Worm (Caenorhabditis elegans) whole organism, L2 larva: Measurements from ENCODE around the gene rip-1.

Experiments
- C34F6.9 ChIP-seq: fragments of 150-350 bp; optimal IDR thresholded peaks from 2 replicates; lab custom pipeline; 2014; ENCODE audit warnings: missing biosample characterization, missing genetic modification characterization
- F13H6.1 ChIP-seq: sonication (generic microtip); optimal IDR thresholded peaks from 2 replicates; lab custom pipeline; 2016; ENCODE audit warnings: missing genetic modification characterization, missing compliant biosample characterization
- R02D3.7 ChIP-seq: fragments of 150-350 bp; optimal IDR thresholded peaks from 2 replicates; lab custom pipeline; 2014; ENCODE audit warnings: missing biosample characterization, missing genetic modification characterization
- Y55F3AM.14 ChIP-seq: fragments of 200-800 bp; sonication (Bioruptor generic); optimal IDR thresholded peaks from 2 replicates; lab custom pipeline; 2018; ENCODE audit warnings: mild to moderate bottlenecking, missing genetic modification characterization, missing compliant biosample characterization
- ZK546.5 ChIP-seq: sonication (generic microtip); optimal IDR thresholded peaks from 2 replicates; lab custom pipeline; 2017; ENCODE audit warnings: missing biosample characterization, missing genetic modification characterization
- alr-1 ChIP-seq: fragments of 150-350 bp; optimal IDR thresholded peaks from 2 replicates; lab custom pipeline; 2014; ENCODE audit warnings: missing biosample characterization, missing genetic modification characterization
- aly-2 ChIP-seq: fragments of 150-350 bp; optimal IDR thresholded peaks from 2 replicates; lab custom pipeline; 2014; ENCODE audit warnings: missing biosample characterization, missing genetic modification characterization
- ama-1 ChIP-seq: fragments of 150-350 bp; optimal IDR thresholded peaks from 2 replicates; lab custom pipeline; 2018; ENCODE audit warnings: inconsistent platforms
- blmp-1 ChIP-seq: sonication (generic microtip); optimal IDR thresholded peaks from 2 replicates; lab custom pipeline; 2017; ENCODE audit warnings: missing genetic modification characterization, mild to moderate bottlenecking, missing compliant biosample characterization, antibody characterized with exemption, moderate library complexity; ENCODE audit not compliant: insufficient read depth
- ceh-16 ChIP-seq: fragments of 150-350 bp; optimal IDR thresholded peaks from 2 replicates; lab custom pipeline; 2014; ENCODE audit warnings: missing biosample characterization, missing genetic modification characterization
- ceh-82 ChIP-seq: fragments of 150-350 bp; optimal IDR thresholded peaks from 2 replicates; lab custom pipeline; 2014; ENCODE audit warnings: missing biosample characterization, missing genetic modification characterization
- crh-2 ChIP-seq: sonication (generic microtip); optimal IDR thresholded peaks from 2 replicates; lab custom pipeline; 2017; ENCODE audit warnings: missing biosample characterization, missing genetic modification characterization
- dmd-4 ChIP-seq: sonication (generic microtip); optimal IDR thresholded peaks from 2 replicates; lab custom pipeline; 2017; ENCODE audit warnings: missing biosample characterization, missing genetic modification characterization
- egl-27 ChIP-seq: sonication (generic microtip); optimal IDR thresholded peaks from 3 replicates; lab custom pipeline; 2017; ENCODE audit warnings: missing biosample characterization, missing genetic modification reagents, missing genetic modification characterization
- elt-1 ChIP-seq: fragments of 150-350 bp; optimal IDR thresholded peaks from 2 replicates; lab custom pipeline; 2014; ENCODE audit warnings: missing biosample characterization, missing genetic modification characterization
- elt-3 ChIP-seq: sonication (generic microtip); optimal IDR thresholded peaks from 2 replicates; lab custom pipeline; 2017; ENCODE audit warnings: missing biosample characterization, missing genetic modification characterization
- fos-1 ChIP-seq: fragments of 150-350 bp; optimal IDR thresholded peaks from 2 replicates; lab custom pipeline; 2014; ENCODE audit warnings: missing biosample characterization, missing genetic modification characterization
- gmeb-1 ChIP-seq: fragments of 150-350 bp; optimal IDR thresholded peaks from 2 replicates; lab custom pipeline; 2014; ENCODE audit warnings: missing biosample characterization, missing genetic modification characterization
- lin-11 ChIP-seq: fragments of 150-350 bp; sonication (generic microtip); optimal IDR thresholded peaks from 2 replicates; lab custom pipeline; 2014; ENCODE audit warnings: missing biosample characterization, missing genetic modification characterization, inconsistent platforms, mixed read lengths
- lin-13 ChIP-seq: fragments of 150-350 bp; optimal IDR thresholded peaks from 2 replicates; lab custom pipeline; 2014; ENCODE audit warnings: missing biosample characterization, missing genetic modification reagents, missing genetic modification characterization
- lin-39 ChIP-seq: fragments of 150-350 bp; optimal IDR thresholded peaks from 2 replicates; lab custom pipeline; 2014; ENCODE audit warnings: missing biosample characterization, missing genetic modification reagents, missing genetic modification characterization
- lsy-2 ChIP-seq, 2 experiments: fragments of 150-350 bp in 1 of 2; sonication (generic microtip) in 1 of 2; optimal IDR thresholded peaks; 2 replicates each; lab custom pipeline; 2014 to 2017; ENCODE audit warnings: missing biosample characterization in 2 of 2, missing genetic modification characterization in 2 of 2
- mab-5 ChIP-seq: fragments of 150-350 bp; optimal IDR thresholded peaks from 2 replicates; lab custom pipeline; 2014; ENCODE audit warnings: missing biosample characterization, missing genetic modification characterization
- mbf-1 ChIP-seq: sonication (generic microtip); optimal IDR thresholded peaks from 2 replicates; lab custom pipeline; 2017; ENCODE audit warnings: missing biosample characterization, missing genetic modification characterization
- mdl-1 ChIP-seq, 2 experiments: fragments of 150-350 bp in 1 of 2; sonication (generic microtip) in 1 of 2; optimal IDR thresholded peaks; 2 replicates each; lab custom pipeline; 2017; ENCODE audit warnings: missing biosample characterization in 2 of 2, missing genetic modification characterization in 2 of 2
- nhr-10 ChIP-seq: sonication (generic microtip); optimal IDR thresholded peaks from 2 replicates; lab custom pipeline; 2017; ENCODE audit warnings: missing biosample characterization, missing genetic modification characterization
- nhr-11 ChIP-seq: fragments of 150-350 bp; optimal IDR thresholded peaks from 2 replicates; lab custom pipeline; 2014; ENCODE audit warnings: missing biosample characterization, missing genetic modification characterization
- nhr-12 ChIP-seq: fragments of 150-350 bp; optimal IDR thresholded peaks from 2 replicates; lab custom pipeline; 2014; ENCODE audit warnings: missing biosample characterization, missing genetic modification characterization
- nhr-129 ChIP-seq: fragments of 150-350 bp; optimal IDR thresholded peaks from 2 replicates; lab custom pipeline; 2014; ENCODE audit warnings: missing biosample characterization, missing genetic modification characterization
- nhr-21 ChIP-seq: fragments of 150-350 bp; optimal IDR thresholded peaks from 2 replicates; lab custom pipeline; 2014; ENCODE audit warnings: missing biosample characterization, missing genetic modification characterization
- nhr-23 ChIP-seq: fragments of 150-350 bp; optimal IDR thresholded peaks from 2 replicates; lab custom pipeline; 2014; ENCODE audit warnings: missing biosample characterization, missing genetic modification reagents, missing genetic modification characterization
- nhr-237 ChIP-seq: fragments of 150-350 bp; optimal IDR thresholded peaks from 2 replicates; lab custom pipeline; 2014; ENCODE audit warnings: missing biosample characterization, missing genetic modification characterization
- nhr-25 ChIP-seq: fragments of 150-350 bp; sonication (generic microtip); optimal IDR thresholded peaks from 3 replicates; lab custom pipeline; 2014; ENCODE audit warnings: missing biosample characterization, missing genetic modification characterization
- nhr-6 ChIP-seq: fragments of 150-350 bp; optimal IDR thresholded peaks from 2 replicates; lab custom pipeline; 2014; ENCODE audit warnings: missing biosample characterization, missing genetic modification characterization
- nhr-77 ChIP-seq: fragments of 150-350 bp; optimal IDR thresholded peaks from 2 replicates; lab custom pipeline; 2014; ENCODE audit warnings: missing biosample characterization, missing genetic modification characterization
- peb-1 ChIP-seq: fragments of 150-350 bp; optimal IDR thresholded peaks from 2 replicates; lab custom pipeline; 2014; ENCODE audit warnings: missing biosample characterization, missing genetic modification characterization
- sem-4 ChIP-seq: fragments of 150-350 bp; optimal IDR thresholded peaks from 2 replicates; lab custom pipeline; 2014; ENCODE audit warnings: missing biosample characterization, missing genetic modification reagents, missing genetic modification characterization
- skn-1 ChIP-seq: sonication (generic microtip); optimal IDR thresholded peaks from 2 replicates; lab custom pipeline; 2017; ENCODE audit warnings: missing biosample characterization, missing genetic modification characterization
- sma-3 ChIP-seq: sonication (generic microtip); optimal IDR thresholded peaks from 2 replicates; lab custom pipeline; 2016; ENCODE audit warnings: missing genetic modification reagents, missing genetic modification characterization, missing compliant biosample characterization
- sma-9 ChIP-seq, 2 experiments: fragments of 150-350 bp in 1 of 2; sonication (generic microtip) in 1 of 2; optimal IDR thresholded peaks; 2 replicates each; lab custom pipeline; 2014 to 2016; ENCODE audit warnings: missing genetic modification characterization in 2 of 2, mild to moderate bottlenecking in 1 of 2, missing biosample characterization in 1 of 2, missing compliant biosample characterization in 1 of 2, missing genetic modification reagents in 1 of 2, moderate library complexity in 1 of 2
- snpc-4 ChIP-seq: fragments of 150-350 bp; optimal IDR thresholded peaks from 2 replicates; lab custom pipeline; 2014; ENCODE audit warnings: missing biosample characterization, missing genetic modification characterization
- unc-39 ChIP-seq: fragments of 150-350 bp; optimal IDR thresholded peaks from 2 replicates; lab custom pipeline; 2014; ENCODE audit warnings: missing biosample characterization, missing genetic modification characterization
- unc-55 ChIP-seq: fragments of 150-350 bp; sonication (generic microtip); optimal IDR thresholded peaks from 3 replicates; lab custom pipeline; 2014; ENCODE audit warnings: missing biosample characterization, missing genetic modification reagents, missing genetic modification characterization
- unc-62 ChIP-seq: fragments of 150-350 bp; optimal IDR thresholded peaks from 2 replicates; lab custom pipeline; 2014; ENCODE audit warnings: missing biosample characterization, missing genetic modification reagents, missing genetic modification characterization
- zag-1 ChIP-seq: fragments of 150-350 bp; optimal IDR thresholded peaks from 2 replicates; lab custom pipeline; 2014; ENCODE audit warnings: missing biosample characterization, missing genetic modification characterization
- ztf-1 ChIP-seq: fragments of 200-800 bp; sonication (Bioruptor generic); conservative IDR thresholded peaks from 2 replicates; pipeline ENCODE4 v1.3.6; 2022; ENCODE audit warnings: missing genetic modification characterization, missing compliant biosample characterization
- ztf-11 ChIP-seq: sonication (generic microtip); optimal IDR thresholded peaks from 2 replicates; lab custom pipeline; 2017; ENCODE audit warnings: missing biosample characterization, missing genetic modification characterization
- ztf-4 ChIP-seq: fragments of 150-350 bp; optimal IDR thresholded peaks from 2 replicates; lab custom pipeline; 2014; ENCODE audit warnings: missing biosample characterization, missing genetic modification characterization

The rip-1 gene

ce11 chrIII:10285623-10286022 lies 27.1 kb upstream of the rip-1 start, which contains the start of gene K10G9.2:
Gene K10G9.2, plus strand, starts transcription at chrIII:10285923.
- TF ChIP-seq unc-62 (no peak), crh-2 (tag; lab: Kevin White, UChicago) (no peak), elt-3 (tag; lab: Kevin White, UChicago) (no peak), blmp-1 (tag; lab: Kevin White, UChicago) (no peak), unc-39 (tag; lab: Kevin White, UChicago) (no peak), sma-9 (GFP tag; optimal IDR thresholded peaks at IDR 0.05; lab: Kevin White, UChicago) (no peak), sma-9 (tag; optimal IDR thresholded peaks at IDR 0.05; lab: Kevin White, UChicago) (no peak), F13H6.1 (no peak), snpc-4 (tag; lab: Kevin White, UChicago) (no peak), sma-3 (GFP tag; lab: Kevin White, UChicago) (no peak), mbf-1 (tag; lab: Kevin White, UChicago) (no peak), Y55F3AM.14 (GFP tag; lab: Kevin White, UChicago) (no peak), nhr-12 (tag; lab: Kevin White, UChicago) (no peak), nhr-129 (no peak)
- TF ChIP-seq, all 48 proteins: peak for 0

ce11 chrIII:10284214-10284613 lies 25.7 kb upstream of the rip-1 start:
- TF ChIP-seq R02D3.7 (tag; lab: Kevin White, UChicago) (no peak), crh-2 (tag; lab: Kevin White, UChicago) (peak; percentile 57), nhr-21 (tag; lab: Kevin White, UChicago) (no peak), sma-9 (GFP tag; optimal IDR thresholded peaks at IDR 0.05; lab: Kevin White, UChicago) (peak; percentile 48), sma-9 (tag; optimal IDR thresholded peaks at IDR 0.05; lab: Kevin White, UChicago) (no peak), mdl-1 (tag; optimal IDR thresholded peaks at IDR 0.05; lab: Kevin White, UChicago) (peak; percentile 61 to 92), ZK546.5 (no peak), nhr-11 (tag; lab: Kevin White, UChicago) (no peak), blmp-1 (tag; lab: Kevin White, UChicago) (no peak), nhr-10 (tag; lab: Kevin White, UChicago) (no peak), nhr-237 (tag; lab: Kevin White, UChicago) (no peak), aly-2 (tag; lab: Kevin White, UChicago) (no peak), unc-39 (tag; lab: Kevin White, UChicago) (no peak), C34F6.9 (tag; lab: Kevin White, UChicago) (peak; percentile 77), peb-1 (no peak), nhr-12 (tag; lab: Kevin White, UChicago) (no peak), ceh-16 (tag; lab: Kevin White, UChicago) (no peak), ztf-4 (tag; lab: Kevin White, UChicago) (peak; percentile 15), elt-3 (tag; lab: Kevin White, UChicago) (no peak), dmd-4 (tag; lab: Kevin White, UChicago) (no peak), ama-1 (lab: Kevin White, UChicago) (no peak), lin-13 (GFP tag; lab: Kevin White, UChicago) (peak; percentile 73), snpc-4 (tag; lab: Kevin White, UChicago) (no peak), nhr-6 (tag; lab: Kevin White, UChicago) (peak; percentile 33), egl-27 (peak; percentile 72), elt-1 (tag; lab: Kevin White, UChicago) (no peak), F13H6.1 (peak; percentile 69), mbf-1 (tag; lab: Kevin White, UChicago) (no peak), sem-4 (tag; lab: Kevin White, UChicago) (peak; percentile 56), Y55F3AM.14 (GFP tag; lab: Kevin White, UChicago) (peak; percentile 54), fos-1 (tag; lab: Kevin White, UChicago) (no peak), lin-11 (tag; lab: Kevin White, UChicago) (peak; percentile 65), mab-5 (tag; lab: Kevin White, UChicago) (peak; percentile 66), lsy-2 (tag; optimal IDR thresholded peaks at IDR 0.05; lab: Kevin White, UChicago) (peak in 1 of 2 experiments; percentile 71), zag-1 (tag; lab: Kevin White, UChicago) (peak; percentile 90), sma-3 (GFP tag; lab: Kevin White, UChicago) (no peak), gmeb-1 (tag; lab: Kevin White, UChicago) (no peak), nhr-129 (peak; percentile 17), nhr-23 (tag; lab: Kevin White, UChicago) (no peak), nhr-77 (tag; lab: Kevin White, UChicago) (no peak), unc-55 (peak; percentile 75), ztf-1 (GFP tag; lab: Robert Waterston, UW) (no peak), alr-1 (no peak), ceh-82 (tag; lab: Kevin White, UChicago) (peak; percentile 22), nhr-25 (tag; lab: Kevin White, UChicago) (no peak), lin-39 (tag; lab: Kevin White, UChicago) (no peak), skn-1 (tag; lab: Kevin White, UChicago) (no peak), unc-62 (no peak), ztf-11 (tag; lab: Kevin White, UChicago) (no peak)
